Worm (Caenorhabditis elegans) whole organism, young adult: Measurements from ENCODE around the gene F57C2.4.

Source experiments
- F23B12.7 ChIP-seq: sonication (generic microtip); optimal IDR thresholded peaks from 2 replicates; lab custom pipeline; 2017; ENCODE audit warnings: missing genetic modification characterization, mild to moderate bottlenecking, missing compliant biosample characterization, antibody characterized with exemption, moderate library complexity; ENCODE audit not compliant: insufficient read depth
- F39B2.1 ChIP-seq: fragments of 200-800 bp; sonication (Bioruptor generic); IDR thresholded peaks from 2 replicates; pipeline ENCODE4 v1.3.6; 2022; ENCODE audit warnings: missing genetic modification reagents, missing genetic modification characterization, missing compliant biosample characterization
- Y79H2A.3 ChIP-seq: fragments of 200-800 bp; sonication (Bioruptor generic); conservative IDR thresholded peaks from 2 replicates; pipeline ENCODE4 v1.3.6; 2022; ENCODE audit warnings: missing genetic modification reagents, missing genetic modification characterization, missing compliant biosample characterization
- ama-1 ChIP-seq, 3 experiments: fragments of 150-350 bp in 1 of 3; sonication (generic microtip) in 2 of 3; optimal IDR thresholded peaks; 2 replicates each; lab custom pipeline; 2014 to 2018; ENCODE audit warnings: missing biosample characterization in 2 of 3, missing genetic modification characterization in 2 of 3, missing genetic modification reagents in 2 of 3
- aptf-2 ChIP-seq: fragments of 200-800 bp; sonication (Bioruptor generic); conservative IDR thresholded peaks from 2 replicates; pipeline ENCODE4 v1.3.6; 2022; ENCODE audit warnings: missing genetic modification reagents, missing genetic modification characterization, missing compliant biosample characterization
- attf-3 ChIP-seq: fragments of 200-800 bp; sonication (Bioruptor generic); conservative IDR thresholded peaks from 2 replicates; pipeline ENCODE4 v1.3.6; 2022; ENCODE audit warnings: missing genetic modification reagents, missing genetic modification characterization, missing compliant biosample characterization
- ets-4 ChIP-seq: fragments of 200-800 bp; sonication (Bioruptor generic); optimal IDR thresholded peaks from 2 replicates; lab custom pipeline; 2018; ENCODE audit warnings: mild to moderate bottlenecking, missing genetic modification characterization, missing compliant biosample characterization
- mes-4 ChIP-seq: sonication (generic microtip); optimal IDR thresholded peaks from 2 replicates; lab custom pipeline; 2016; ENCODE audit warnings: missing genotype, missing genetic modification characterization, missing compliant biosample characterization
- pha-4 ChIP-seq: fragments of 150-350 bp; sonication (generic microtip); optimal IDR thresholded peaks from 2 replicates; lab custom pipeline; 2014; ENCODE audit warnings: missing biosample characterization, missing genetic modification reagents, missing genetic modification characterization
- sea-2 ChIP-seq: fragments of 200-800 bp; sonication (Bioruptor generic); IDR thresholded peaks from 2 replicates; pipeline ENCODE4 v1.3.6; 2022; ENCODE audit warnings: missing genetic modification characterization, missing compliant biosample characterization
- ztf-28 ChIP-seq: fragments of 200-800 bp; sonication (Bioruptor generic); IDR thresholded peaks from 2 replicates; pipeline ENCODE4 v1.3.6; 2022; ENCODE audit warnings: missing genetic modification reagents, missing genetic modification characterization, missing compliant biosample characterization

ce11 chrII:14479583-14480245 is 45.4 kb upstream of the F57C2.4 start, which contains the start of gene C13B4.1:
- no peak for TF ChIP-seq Y79H2A.3 (GFP tag; lab: Robert Waterston, UW)
- no peak for TF ChIP-seq ama-1 (optimal IDR thresholded peaks at IDR 0.05; lab: Kevin White, UChicago)
- no peak for TF ChIP-seq ama-1 (GFP tag; optimal IDR thresholded peaks at IDR 0.05; lab: Kevin White, UChicago)
- no peak for TF ChIP-seq attf-3 (GFP tag; lab: Robert Waterston, UW)
- TF ChIP-seq pha-4, result no peak
- no peak for TF ChIP-seq mes-4
- no peak for TF ChIP-seq ets-4 (GFP tag; lab: Kevin White, UChicago)
- no peak for TF ChIP-seq aptf-2 (GFP tag; lab: Robert Waterston, UW)
- no peak for TF ChIP-seq ztf-28 (GFP tag; lab: Robert Waterston, UW)
- no peak for TF ChIP-seq F39B2.1 (GFP tag; lab: Robert Waterston, UW)
- no peak for TF ChIP-seq sea-2 (GFP tag; lab: Robert Waterston, UW)
- peak; percentile 41 for TF ChIP-seq F23B12.7
